Worm (Caenorhabditis elegans): Measurements from ENCODE around the gene egl-4.

- no peak for TF ChIP-seq fax-1 (tag; optimal IDR thresholded peaks at IDR 0.05)
- TF ChIP-seq tbx-2 (tag; optimal IDR thresholded peaks at IDR 0.05): no peak
These were observed 21.1 kb upstream of the egl-4 start for ce11 chrIV:1826737-1827136.
